Worm (Caenorhabditis elegans) whole organism, mixed stage, embryonic: ENCODE measurements around the gene F19G12.1.
"Not testable (repeated sequence)": the region's sequence is repeated elsewhere in the genome, so short reads cannot be mapped to it uniquely, and the experiment has no call there.

Source experiments
- M03D4.4 ChIP-seq: sonication (generic microtip); optimal IDR thresholded peaks from 2 replicates; lab custom pipeline; 2017; ENCODE audit warnings: mild to moderate bottlenecking, missing genetic modification characterization, missing compliant biosample characterization
- bed-3 ChIP-seq: fragments of 200-800 bp; sonication (Bioruptor generic); optimal IDR thresholded peaks from 3 replicates; lab custom pipeline; 2018; ENCODE audit warnings: mild to moderate bottlenecking, missing genetic modification characterization, moderate library complexity, missing compliant biosample characterization
- blmp-1 ChIP-seq: fragments of 150-350 bp; optimal IDR thresholded peaks from 2 replicates; lab custom pipeline; 2014; ENCODE audit warnings: missing biosample characterization, missing genetic modification characterization
- ceh-83 ChIP-seq: fragments of 200-800 bp; sonication (Bioruptor generic); optimal IDR thresholded peaks from 2 replicates; lab custom pipeline; 2018; ENCODE audit warnings: mild to moderate bottlenecking, missing genetic modification characterization, missing compliant biosample characterization
- ces-1 ChIP-seq: fragments of 150-350 bp; optimal IDR thresholded peaks from 2 replicates; lab custom pipeline; 2014; ENCODE audit warnings: missing biosample characterization, missing genetic modification reagents, missing genetic modification characterization
- drap-1 ChIP-seq: fragments of 200-800 bp; sonication (Bioruptor generic); optimal IDR thresholded peaks from 3 replicates; lab custom pipeline; 2018; ENCODE audit warnings: mild to moderate bottlenecking, missing genetic modification characterization, missing compliant biosample characterization
- elt-1 ChIP-seq: sonication (generic microtip); optimal IDR thresholded peaks from 2 replicates; lab custom pipeline; 2017; ENCODE audit warnings: missing genetic modification characterization, mild to moderate bottlenecking, missing compliant biosample characterization, antibody characterized with exemption, moderate library complexity, borderline replicate concordance; ENCODE audit not compliant: insufficient read depth
- flh-1 ChIP-seq: fragments of 200-800 bp; sonication (Bioruptor generic); optimal IDR thresholded peaks from 2 replicates; lab custom pipeline; 2018; ENCODE audit warnings: mild to moderate bottlenecking, missing genetic modification characterization, moderate library complexity, missing compliant biosample characterization
- ham-2 ChIP-seq: fragments of 200-800 bp; sonication (Bioruptor generic); optimal IDR thresholded peaks from 2 replicates; lab custom pipeline; 2018; ENCODE audit warnings: mild to moderate bottlenecking, missing genetic modification characterization, missing compliant biosample characterization
- hlh-1 ChIP-seq: fragments of 150-350 bp; optimal IDR thresholded peaks from 2 replicates; lab custom pipeline; 2014; ENCODE audit warnings: missing biosample characterization, missing genetic modification reagents, missing genetic modification characterization
- lin-13 ChIP-seq: fragments of 150-350 bp; optimal IDR thresholded peaks from 2 replicates; lab custom pipeline; 2014; ENCODE audit warnings: missing biosample characterization, missing genetic modification characterization
- lin-32 ChIP-seq: fragments of 200-800 bp; sonication (Bioruptor generic); optimal IDR thresholded peaks from 2 replicates; lab custom pipeline; 2018; ENCODE audit warnings: mild to moderate bottlenecking, missing genetic modification characterization, missing compliant biosample characterization
- lsy-2 ChIP-seq: fragments of 150-350 bp; optimal IDR thresholded peaks from 2 replicates; lab custom pipeline; 2014; ENCODE audit warnings: missing biosample characterization, missing genetic modification characterization
- mep-1 ChIP-seq: fragments of 150-350 bp; optimal IDR thresholded peaks from 2 replicates; lab custom pipeline; 2017; ENCODE audit warnings: missing biosample characterization, missing genetic modification reagents, missing genetic modification characterization, inconsistent platforms
- mls-2 ChIP-seq: sonication (generic microtip); optimal IDR thresholded peaks from 2 replicates; lab custom pipeline; 2016; ENCODE audit warnings: mild to moderate bottlenecking, missing genetic modification characterization, moderate library complexity, missing compliant biosample characterization
- nhr-12 ChIP-seq: fragments of 150-350 bp; optimal IDR thresholded peaks from 2 replicates; lab custom pipeline; 2014; ENCODE audit warnings: missing biosample characterization, missing genetic modification characterization
- nhr-2 ChIP-seq: fragments of 150-350 bp; optimal IDR thresholded peaks from 2 replicates; lab custom pipeline; 2014; ENCODE audit warnings: missing biosample characterization, missing genetic modification characterization
- nhr-237 ChIP-seq: fragments of 150-350 bp; optimal IDR thresholded peaks from 2 replicates; lab custom pipeline; 2014; ENCODE audit warnings: missing biosample characterization, missing genetic modification characterization
- nhr-28 ChIP-seq: fragments of 150-350 bp; optimal IDR thresholded peaks from 2 replicates; lab custom pipeline; 2014; ENCODE audit warnings: missing biosample characterization, missing genetic modification characterization
- nhr-76 ChIP-seq: sonication (generic microtip); optimal IDR thresholded peaks from 2 replicates; lab custom pipeline; 2017; ENCODE audit warnings: missing biosample characterization, missing genetic modification characterization
- pha-4 ChIP-seq: fragments of 150-350 bp; optimal IDR thresholded peaks from 2 replicates; lab custom pipeline; 2018; ENCODE audit warnings: missing biosample characterization, missing genetic modification reagents, missing genetic modification characterization
- sem-2 ChIP-seq: fragments of 200-800 bp; sonication (Bioruptor generic); optimal IDR thresholded peaks from 2 replicates; lab custom pipeline; 2018; ENCODE audit warnings: mild to moderate bottlenecking, missing genetic modification characterization, missing compliant biosample characterization
- snpc-4 ChIP-seq: fragments of 150-350 bp; optimal IDR thresholded peaks from 2 replicates; lab custom pipeline; 2014; ENCODE audit warnings: missing biosample characterization, missing genetic modification characterization
- sptf-1 ChIP-seq: sonication (generic microtip); optimal IDR thresholded peaks from 2 replicates; lab custom pipeline; 2017; ENCODE audit warnings: mild to moderate bottlenecking, missing genetic modification characterization, moderate library complexity, missing compliant biosample characterization
- unc-120 ChIP-seq: sonication (generic microtip); optimal IDR thresholded peaks from 2 replicates; lab custom pipeline; 2017; ENCODE audit warnings: missing genetic modification characterization, missing compliant biosample characterization; ENCODE audit not compliant: poor library complexity, severe bottlenecking
- unc-39 ChIP-seq: fragments of 150-350 bp; optimal IDR thresholded peaks from 2 replicates; lab custom pipeline; 2014; ENCODE audit warnings: missing biosample characterization, missing genetic modification characterization
- unc-62 ChIP-seq: fragments of 150-350 bp; optimal IDR thresholded peaks from 2 replicates; lab custom pipeline; 2014; ENCODE audit warnings: missing biosample characterization, missing genetic modification reagents, missing genetic modification characterization
- zip-8 ChIP-seq: fragments of 150-350 bp; optimal IDR thresholded peaks from 2 replicates; lab custom pipeline; 2014; ENCODE audit warnings: missing biosample characterization, missing genetic modification characterization
- ztf-11 ChIP-seq: fragments of 150-350 bp; optimal IDR thresholded peaks from 2 replicates; lab custom pipeline; 2014; ENCODE audit warnings: missing biosample characterization, missing genetic modification characterization

Gene F19G12.1

DNA sequence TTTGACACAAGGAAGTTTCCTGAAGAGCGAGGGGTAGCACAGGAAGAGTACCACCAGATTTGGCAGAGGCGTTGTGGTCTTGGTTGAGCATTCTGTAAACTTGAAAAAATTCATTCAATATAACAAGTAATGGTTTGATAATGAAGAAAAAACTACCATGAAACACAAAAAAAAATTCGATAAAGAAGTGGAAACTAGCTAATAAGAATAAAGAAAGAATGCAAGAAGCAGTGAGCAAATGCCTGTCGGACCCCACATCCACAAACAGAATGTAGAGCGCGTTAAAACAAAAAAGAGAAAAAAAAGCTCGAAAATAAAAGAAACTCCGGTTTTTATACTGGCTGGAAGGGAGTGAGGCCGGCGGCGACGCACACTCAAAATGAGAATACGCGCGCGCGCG is 33.3 kb upstream of the F19G12.1 start, which contains the start of gene H39E20.1:
H39E20.1 (minus strand) TSS at position 101 of the 400 bp plus-strand sequence.
- TF ChIP-seq nhr-2 (no peak), blmp-1 (tag; lab: Kevin White, UChicago) (no peak), sptf-1 (tag; lab: Kevin White, UChicago) (no peak), ham-2 (no peak), nhr-237 (tag; lab: Kevin White, UChicago) (no peak), unc-39 (tag; lab: Kevin White, UChicago) (no peak)

DNA sequence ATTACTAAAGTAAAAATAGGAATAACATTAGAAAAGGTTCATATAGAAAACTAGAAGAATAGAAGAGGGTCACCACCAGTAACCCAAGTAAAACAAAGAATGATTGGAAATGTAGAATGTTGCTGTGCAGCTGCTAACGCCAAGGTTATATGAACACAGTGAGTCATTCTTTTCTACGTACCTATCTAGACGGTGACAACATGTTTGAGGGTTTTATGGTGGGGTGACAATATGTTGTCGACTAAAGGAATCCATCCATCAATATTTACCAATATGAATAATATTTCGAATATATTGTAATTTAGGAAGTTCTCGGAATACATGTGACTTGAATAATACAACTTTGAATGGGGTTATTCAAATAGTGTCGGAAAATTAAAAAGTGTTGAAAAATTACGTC is 29.5 kb upstream of the F19G12.1 start, which contains the start of gene ZK402.5:
ZK402.5 (minus strand) TSS at position 101 of the 400 bp plus-strand sequence.
- TF ChIP-seq nhr-28 (tag; lab: Kevin White, UChicago) (no peak), pha-4 (tag; lab: Kevin White, UChicago) (no peak), lin-32 (GFP tag; lab: Kevin White, UChicago) (no peak), nhr-12 (tag; lab: Kevin White, UChicago) (no peak), unc-120 (no peak), drap-1 (GFP tag; lab: Kevin White, UChicago) (no peak), bed-3 (GFP tag; lab: Kevin White, UChicago) (no peak), unc-62 (no peak), nhr-76 (tag; lab: Kevin White, UChicago) (no peak), hlh-1 (tag; lab: Kevin White, UChicago) (no peak), elt-1 (tag; lab: Kevin White, UChicago) (no peak), sem-2 (GFP tag; lab: Kevin White, UChicago) (no peak), ham-2 (no peak), nhr-2 (no peak), snpc-4 (tag; lab: Kevin White, UChicago) (no peak), nhr-237 (tag; lab: Kevin White, UChicago) (no peak), unc-39 (tag; lab: Kevin White, UChicago) (no peak), lin-13 (no peak), mls-2 (tag; lab: Kevin White, UChicago) (no peak)
- TF ChIP-seq, all 35 proteins: peak for 0

DNA sequence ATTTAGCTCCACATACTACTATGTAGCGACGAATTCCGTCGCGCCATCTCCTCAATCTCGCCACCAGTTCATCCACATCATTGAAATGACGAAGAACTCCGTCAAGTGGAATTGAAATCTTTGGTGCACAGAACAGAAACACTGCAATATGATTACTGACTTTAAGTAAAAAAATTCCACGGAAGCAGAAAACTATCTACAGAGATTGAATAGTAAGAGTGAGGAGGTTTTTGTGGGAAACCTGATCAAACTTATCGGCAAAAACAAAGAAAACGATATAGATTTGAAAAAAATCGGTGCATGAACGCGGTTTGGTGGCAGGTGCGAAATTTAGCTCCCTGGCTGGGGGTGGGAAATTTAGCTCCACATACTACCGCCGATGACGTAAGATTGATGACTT is 27.4 kb upstream of the F19G12.1 start, which contains the start of gene ZK402.2:
ZK402.2 (plus strand) TSS at position 301 of the 400 bp plus-strand sequence.
- not testable (repeated sequence) for TF ChIP-seq flh-1; nhr-237 (tag; lab: Kevin White, UChicago); nhr-12 (tag; lab: Kevin White, UChicago)

DNA sequence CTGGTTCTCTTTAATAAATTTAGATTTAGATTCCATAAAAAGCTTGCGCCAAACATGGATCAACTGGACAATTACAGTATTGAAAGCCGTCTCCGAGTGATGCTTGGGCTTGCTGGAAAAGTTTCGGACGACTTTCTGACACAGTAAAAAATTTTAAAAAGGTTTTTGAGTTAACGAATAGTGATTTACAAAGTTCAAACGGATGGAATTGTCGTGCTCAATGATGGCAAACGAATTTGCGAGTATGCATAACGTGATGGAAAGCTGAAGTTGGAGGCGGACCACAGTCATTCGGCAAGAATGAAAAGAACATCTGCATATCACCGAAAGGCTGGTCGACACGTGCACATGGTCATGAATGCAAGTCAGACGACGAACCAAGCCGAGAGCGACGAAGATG is 26.8 kb upstream of the F19G12.1 start, which contains the start of gene ZK402.1:
ZK402.1 (plus strand) TSS at position 301 of the 400 bp plus-strand sequence.
- not testable (repeated sequence) for TF ChIP-seq zip-8, hlh-1, nhr-28 (tag; lab: Kevin White, UChicago)

DNA sequence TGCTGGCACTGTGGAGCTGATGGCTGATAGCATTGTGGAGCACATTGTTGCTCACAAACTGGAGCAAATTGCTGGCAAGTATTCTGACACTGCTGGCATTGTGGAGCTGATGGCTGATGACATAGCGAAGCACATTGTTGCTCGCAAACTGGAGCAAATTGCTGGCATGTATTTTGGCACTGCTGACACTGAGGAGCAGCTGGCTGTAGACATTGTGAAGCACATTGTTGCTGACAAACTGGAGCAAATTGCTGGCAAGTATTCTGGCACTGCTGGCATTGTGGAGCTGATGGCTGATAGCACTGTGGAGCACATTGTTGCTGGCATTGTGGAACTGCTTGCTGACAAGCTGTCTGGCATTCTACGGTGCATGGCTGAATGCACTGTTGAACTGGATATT is 21.6 kb upstream of the F19G12.1 start:
- no peak for TF ChIP-seq blmp-1 (tag; lab: Kevin White, UChicago)
- TF ChIP-seq pha-4 (tag; lab: Kevin White, UChicago): no peak
- TF ChIP-seq ceh-83 (GFP tag; lab: Kevin White, UChicago): no peak
- TF ChIP-seq ces-1 (GFP tag; lab: Kevin White, UChicago): no peak
- TF ChIP-seq M03D4.4 (tag; lab: Kevin White, UChicago): no peak
- no peak for TF ChIP-seq nhr-237 (tag; lab: Kevin White, UChicago)
- no peak for TF ChIP-seq sem-2 (GFP tag; lab: Kevin White, UChicago)
- no peak for TF ChIP-seq unc-62
- no peak for TF ChIP-seq lsy-2 (tag; lab: Kevin White, UChicago)
- TF ChIP-seq sptf-1 (tag; lab: Kevin White, UChicago): no peak
- TF ChIP-seq lin-32 (GFP tag; lab: Kevin White, UChicago): no peak
- TF ChIP-seq mep-1 (tag; lab: Kevin White, UChicago): no peak
- TF ChIP-seq drap-1 (GFP tag; lab: Kevin White, UChicago): no peak
- no peak for TF ChIP-seq zip-8 (tag; lab: Kevin White, UChicago)

DNA sequence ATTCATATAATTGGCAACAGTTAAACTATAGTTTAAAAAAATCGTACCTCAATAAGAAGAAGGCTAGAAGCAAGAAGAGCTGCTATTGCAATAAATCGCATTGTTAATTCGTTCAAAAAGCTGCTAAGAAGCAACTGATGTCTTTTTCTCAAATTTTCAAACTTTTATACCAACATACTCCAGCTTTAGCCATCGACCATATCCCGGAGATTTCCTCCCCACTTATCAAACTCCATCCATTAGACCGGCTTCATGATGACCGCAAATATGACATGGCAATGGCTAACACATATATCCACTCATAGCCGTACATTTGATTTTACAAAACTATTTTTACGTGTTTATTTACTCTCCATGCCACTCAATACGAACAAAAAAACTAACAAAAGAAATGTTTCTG is 20.3 kb upstream of the F19G12.1 start, which contains the start of gene abu-2:
abu-2 (minus strand) TSS at position 101 of the 400 bp plus-strand sequence.
- TF ChIP-seq elt-1 (tag; lab: Kevin White, UChicago) (no peak), ceh-83 (GFP tag; lab: Kevin White, UChicago) (no peak), nhr-76 (tag; lab: Kevin White, UChicago) (no peak), mep-1 (tag; lab: Kevin White, UChicago) (no peak), zip-8 (tag; lab: Kevin White, UChicago) (no peak), drap-1 (GFP tag; lab: Kevin White, UChicago) (no peak), unc-120 (no peak), sptf-1 (tag; lab: Kevin White, UChicago) (no peak), nhr-2 (no peak), bed-3 (GFP tag; lab: Kevin White, UChicago) (no peak), blmp-1 (tag; lab: Kevin White, UChicago) (no peak), ces-1 (GFP tag; lab: Kevin White, UChicago) (no peak), ztf-11 (no peak), hlh-1 (tag; lab: Kevin White, UChicago) (no peak)
